Fruit fly (Drosophila melanogaster): Measurements from ENCODE around the gene CG14220.

Gene CG14220

dm6 chrX:19602483-19602882 lies 832 bp upstream of the CG14220 start:
- TF ChIP-seq psq (GFP tag; optimal IDR thresholded peaks at IDR 0.05), result no peak
- TF ChIP-seq sage (GFP tag; optimal IDR thresholded peaks at IDR 0.05), result no peak
- TF ChIP-seq rgr (GFP tag; optimal IDR thresholded peaks at IDR 0.05), result no peak
- no peak for TF ChIP-seq dmrt93B (GFP tag; optimal IDR thresholded peaks at IDR 0.05)
- no peak for TF ChIP-seq jim (GFP tag; optimal IDR thresholded peaks at IDR 0.05)
- TF ChIP-seq br (GFP tag; optimal IDR thresholded peaks at IDR 0.05), result no peak
- TF ChIP-seq pan (optimal IDR thresholded peaks at IDR 0.05), result no peak
- TF ChIP-seq tai (GFP tag; optimal IDR thresholded peaks at IDR 0.05), result no peak
- no peak for TF ChIP-seq Rel (GFP tag; optimal IDR thresholded peaks at IDR 0.05)
- TF ChIP-seq Rel (tag; optimal IDR thresholded peaks at IDR 0.05), result no peak
- TF ChIP-seq Vsx2 (GFP tag; optimal IDR thresholded peaks at IDR 0.05; ENCODE audit: partially characterized antibody), result no peak
- TF ChIP-seq Dfd (GFP tag; optimal IDR thresholded peaks at IDR 0.05), result no peak
- TF ChIP-seq usp (GFP tag; optimal IDR thresholded peaks at IDR 0.05), result no peak
- no peak for TF ChIP-seq brk (GFP tag; optimal IDR thresholded peaks at IDR 0.05)
- no peak for TF ChIP-seq CG32264 (GFP tag; optimal IDR thresholded peaks at IDR 0.05)
- no peak for TF ChIP-seq Myc (optimal IDR thresholded peaks at IDR 0.05)

- TF ChIP-seq tai (GFP tag; optimal IDR thresholded peaks at IDR 0.05), result no peak
- peak; percentile 87 for TF ChIP-seq Dfd (GFP tag; optimal IDR thresholded peaks at IDR 0.05)
Observed at dm6 chrX:19598503-19598902, 3.1 kb downstream of the CG14220 start.

dm6 chrX:19597684-19598363 lies 3.8 kb downstream of the CG14220 start, which contains the start of gene RpS10b:
TSS of gene RpS10b (plus strand) at chrX:19598031.
- TF ChIP-seq pan (optimal IDR thresholded peaks at IDR 0.05) (no peak), Vsx2 (GFP tag; optimal IDR thresholded peaks at IDR 0.05; ENCODE audit: partially characterized antibody) (no peak), tai (GFP tag; optimal IDR thresholded peaks at IDR 0.05) (no peak), brk (GFP tag; optimal IDR thresholded peaks at IDR 0.05) (peak; percentile 36), rgr (GFP tag; optimal IDR thresholded peaks at IDR 0.05) (peak; percentile 88), Abd-B (GFP tag; optimal IDR thresholded peaks at IDR 0.05) (no peak), Dfd (GFP tag; optimal IDR thresholded peaks at IDR 0.05) (no peak), dsf (GFP tag; optimal IDR thresholded peaks at IDR 0.05; ENCODE audit: borderline replicate concordance) (peak; percentile 38), OdsH (GFP tag; optimal IDR thresholded peaks at IDR 0.05) (peak; percentile 79), jim (GFP tag; optimal IDR thresholded peaks at IDR 0.05) (no peak), Rel (GFP tag; optimal IDR thresholded peaks at IDR 0.05) (peak; percentile 23), Rel (tag; optimal IDR thresholded peaks at IDR 0.05) (peak; percentile 65), psq (GFP tag; optimal IDR thresholded peaks at IDR 0.05) (peak; percentile 66), sv (GFP tag; optimal IDR thresholded peaks at IDR 0.05) (peak; percentile 58), CG9705 (GFP tag; optimal IDR thresholded peaks at IDR 0.05) (peak; percentile 92), dmrt93B (GFP tag; optimal IDR thresholded peaks at IDR 0.05) (peak; percentile 94), ey (GFP tag; optimal IDR thresholded peaks at IDR 0.05) (peak; percentile 60), br (GFP tag; optimal IDR thresholded peaks at IDR 0.05) (peak; percentile 86), CrebA (GFP tag; optimal IDR thresholded peaks at IDR 0.05; ENCODE audit: borderline replicate concordance) (no peak), dl (GFP tag; optimal IDR thresholded peaks at IDR 0.05; ENCODE audit: insufficient read depth in 1 of 2, partially characterized antibody in 2 of 2) (no peak), Hr78 (GFP tag; optimal IDR thresholded peaks at IDR 0.05) (no peak), Myc (optimal IDR thresholded peaks at IDR 0.05) (peak; percentile 43), usp (GFP tag; optimal IDR thresholded peaks at IDR 0.05) (no peak), foxo (GFP tag; optimal IDR thresholded peaks at IDR 0.05) (peak in 1 of 2 experiments; percentile 49), Hnf4 (GFP tag; optimal IDR thresholded peaks at IDR 0.05) (peak; percentile 70), GATAd (GFP tag; optimal IDR thresholded peaks at IDR 0.05) (peak; percentile 3), CG32264 (GFP tag; optimal IDR thresholded peaks at IDR 0.05) (peak; percentile 40), lola (GFP tag; optimal IDR thresholded peaks at IDR 0.05) (no peak), woc (GFP tag; optimal IDR thresholded peaks at IDR 0.05) (peak; percentile 61), Sp1 (GFP tag; optimal IDR thresholded peaks at IDR 0.05) (peak; percentile 90), fru (GFP tag; optimal IDR thresholded peaks at IDR 0.05) (peak; percentile 65), Mio (GFP tag; optimal IDR thresholded peaks at IDR 0.05) (peak; percentile 52), Hr83 (GFP tag; optimal IDR thresholded peaks at IDR 0.05; ENCODE audit: poor library complexity, severe bottlenecking) (peak; percentile 78), N (GFP tag; optimal IDR thresholded peaks at IDR 0.05) (no peak), sage (GFP tag; optimal IDR thresholded peaks at IDR 0.05) (no peak), Dif (GFP tag; optimal IDR thresholded peaks at IDR 0.05; ENCODE audit: partially characterized antibody) (no peak), HLH106 (tag; optimal IDR thresholded peaks at IDR 0.05) (peak; percentile 73), Jra (GFP tag; optimal IDR thresholded peaks at IDR 0.05) (peak; percentile 63), h (GFP tag; optimal IDR thresholded peaks at IDR 0.05) (peak; percentile 86)

Data from whole organism, wandering third instar larva.